Worm (Caenorhabditis elegans) whole organism, young adult: ENCODE results near the gene F55G7.3.

Source experiments
- B0336.3 ChIP-seq: fragments of 200-800 bp; sonication (Bioruptor generic); IDR thresholded peaks from 2 replicates; pipeline ENCODE4 v1.3.6; 2022; ENCODE audit warnings: missing genetic modification characterization, missing compliant biosample characterization
- C17E4.6 ChIP-seq: fragments of 200-800 bp; sonication (Bioruptor generic); IDR thresholded peaks from 2 replicates; pipeline ENCODE4 v1.3.6; 2022; ENCODE audit warnings: missing genetic modification reagents, missing genetic modification characterization, missing compliant biosample characterization
- D2030.7 ChIP-seq: fragments of 200-800 bp; sonication (Bioruptor generic); IDR thresholded peaks from 2 replicates; pipeline ENCODE4 v1.3.6; 2022; ENCODE audit warnings: missing genetic modification reagents, missing genetic modification characterization, missing compliant biosample characterization
- F10E7.11 ChIP-seq: sonication (generic microtip); optimal IDR thresholded peaks from 2 replicates; lab custom pipeline; 2017; ENCODE audit warnings: mild to moderate bottlenecking, missing genetic modification characterization, moderate library complexity, missing compliant biosample characterization
- F37B4.10 ChIP-seq: fragments of 200-800 bp; sonication (Bioruptor generic); IDR thresholded peaks from 2 replicates; pipeline ENCODE4 v1.3.6; 2022; ENCODE audit warnings: missing genetic modification characterization, missing compliant biosample characterization
- F55B11.4 ChIP-seq: sonication (generic microtip); optimal IDR thresholded peaks from 2 replicates; lab custom pipeline; 2016; ENCODE audit warnings: missing compliant biosample characterization, missing genetic modification characterization, borderline replicate concordance; ENCODE audit not compliant: insufficient read depth
- T26A5.8 ChIP-seq: sonication (generic microtip); optimal IDR thresholded peaks from 2 replicates; lab custom pipeline; 2016; ENCODE audit warnings: missing genetic modification characterization, missing compliant biosample characterization
- Y56A3A.18 ChIP-seq: fragments of 200-800 bp; sonication (Bioruptor generic); IDR thresholded peaks from 2 replicates; pipeline ENCODE4 v1.3.6; 2022; ENCODE audit warnings: missing genetic modification reagents, missing genetic modification characterization, missing compliant biosample characterization
- Y67H2A.10 ChIP-seq: fragments of 200-800 bp; sonication (Bioruptor generic); conservative IDR thresholded peaks from 2 replicates; pipeline ENCODE4 v1.3.6; 2022; ENCODE audit warnings: missing genetic modification reagents, missing genetic modification characterization, missing compliant biosample characterization
- Y79H2A.3 ChIP-seq: fragments of 200-800 bp; sonication (Bioruptor generic); conservative IDR thresholded peaks from 2 replicates; pipeline ENCODE4 v1.3.6; 2022; ENCODE audit warnings: missing genetic modification reagents, missing genetic modification characterization, missing compliant biosample characterization
- ama-1 ChIP-seq, 3 experiments: fragments of 150-350 bp in 1 of 3; sonication (generic microtip) in 2 of 3; optimal IDR thresholded peaks; 2 replicates each; lab custom pipeline; 2014 to 2018; ENCODE audit warnings: missing biosample characterization in 2 of 3, missing genetic modification characterization in 2 of 3, missing genetic modification reagents in 2 of 3
- aptf-2 ChIP-seq: fragments of 200-800 bp; sonication (Bioruptor generic); conservative IDR thresholded peaks from 2 replicates; pipeline ENCODE4 v1.3.6; 2022; ENCODE audit warnings: missing genetic modification reagents, missing genetic modification characterization, missing compliant biosample characterization
- attf-3 ChIP-seq: fragments of 200-800 bp; sonication (Bioruptor generic); conservative IDR thresholded peaks from 2 replicates; pipeline ENCODE4 v1.3.6; 2022; ENCODE audit warnings: missing genetic modification reagents, missing genetic modification characterization, missing compliant biosample characterization
- attf-6 ChIP-seq: fragments of 200-800 bp; sonication (Bioruptor generic); IDR thresholded peaks from 2 replicates; pipeline ENCODE4 v1.3.6; 2022; ENCODE audit warnings: missing genetic modification reagents, missing genetic modification characterization, missing compliant biosample characterization
- cebp-1 ChIP-seq, 2 experiments: fragments of 200-800 bp in 1 of 2; sonication (Bioruptor generic) in 1 of 2; sonication (generic microtip) in 1 of 2; IDR thresholded peaks in 1 of 2; optimal IDR thresholded peaks in 1 of 2; 2 replicates each; pipeline versions ENCODE4 v1.3.6 to Lab custom; 2017 to 2022; ENCODE audit warnings: missing compliant biosample characterization in 2 of 2, missing genetic modification characterization in 2 of 2, mild to moderate bottlenecking in 1 of 2, missing genetic modification reagents in 1 of 2, moderate library complexity in 1 of 2
- ceh-40 ChIP-seq: fragments of 200-800 bp; sonication (Bioruptor generic); IDR thresholded peaks from 2 replicates; pipeline ENCODE4 v1.3.6; 2022; ENCODE audit warnings: missing genetic modification characterization, missing compliant biosample characterization
- ceh-58 ChIP-seq: fragments of 200-800 bp; sonication (Bioruptor generic); IDR thresholded peaks from 2 replicates; pipeline ENCODE4 v1.3.6; 2022; ENCODE audit warnings: missing genetic modification characterization, missing compliant biosample characterization
- die-1 ChIP-seq: sonication (generic microtip); optimal IDR thresholded peaks from 2 replicates; lab custom pipeline; 2016; ENCODE audit warnings: missing genotype, mild to moderate bottlenecking, missing genetic modification characterization, missing compliant biosample characterization
- dox-1 ChIP-seq: fragments of 200-800 bp; sonication (Bioruptor generic); IDR thresholded peaks from 2 replicates; pipeline ENCODE4 v1.3.6; 2022; ENCODE audit warnings: missing genetic modification reagents, missing genetic modification characterization, missing compliant biosample characterization
- dpl-1 ChIP-seq: fragments of 150-350 bp; optimal IDR thresholded peaks from 2 replicates; lab custom pipeline; 2014; ENCODE audit warnings: missing biosample characterization, missing genetic modification reagents, missing genetic modification characterization
- egrh-3 ChIP-seq: fragments of 200-800 bp; sonication (Bioruptor generic); IDR thresholded peaks from 2 replicates; pipeline ENCODE4 v1.3.6; 2022; ENCODE audit warnings: missing genetic modification reagents, missing genetic modification characterization, missing compliant biosample characterization
- ekl-4 ChIP-seq: fragments of 200-800 bp; sonication (Bioruptor generic); IDR thresholded peaks from 2 replicates; pipeline ENCODE4 v1.3.6; 2022; ENCODE audit warnings: missing genetic modification reagents, missing genetic modification characterization, missing compliant biosample characterization
- fkh-3 ChIP-seq: sonication (generic microtip); optimal IDR thresholded peaks from 2 replicates; lab custom pipeline; 2016; ENCODE audit warnings: mild to moderate bottlenecking, missing genetic modification characterization, missing compliant biosample characterization
- gei-17 ChIP-seq: fragments of 200-800 bp; sonication (Bioruptor generic); optimal IDR thresholded peaks from 2 replicates; lab custom pipeline; 2018; ENCODE audit warnings: mild to moderate bottlenecking, missing genetic modification characterization, missing compliant biosample characterization
- hmg-1.2 ChIP-seq: fragments of 200-800 bp; sonication (Bioruptor generic); IDR thresholded peaks from 2 replicates; pipeline ENCODE4 v1.3.6; 2022; ENCODE audit warnings: missing genetic modification reagents, missing genetic modification characterization, missing compliant biosample characterization
- hsf-1 ChIP-seq: fragments of 200-800 bp; sonication (Bioruptor generic); IDR thresholded peaks from 2 replicates; pipeline ENCODE4 v1.3.6; 2022; ENCODE audit warnings: missing genetic modification reagents, missing genetic modification characterization, missing compliant biosample characterization
- let-526 ChIP-seq: fragments of 200-800 bp; sonication (Bioruptor generic); IDR thresholded peaks from 2 replicates; pipeline ENCODE4 v1.3.6; 2022; ENCODE audit warnings: missing genetic modification reagents, missing genetic modification characterization, missing compliant biosample characterization
- lin-35 ChIP-seq, 3 experiments: fragments of 150-350 bp in 2 of 3; sonication (generic microtip) in 1 of 3; optimal IDR thresholded peaks; 2 replicates each; lab custom pipeline; 2014 to 2018; ENCODE audit warnings: missing biosample characterization in 3 of 3, missing genetic modification characterization in 3 of 3, missing genetic modification reagents in 3 of 3
- lin-54 ChIP-seq: fragments of 200-800 bp; sonication (Bioruptor generic); optimal IDR thresholded peaks from 2 replicates; lab custom pipeline; 2018; ENCODE audit warnings: mild to moderate bottlenecking, missing genetic modification characterization, missing compliant biosample characterization
- lir-1 ChIP-seq: fragments of 200-800 bp; sonication (Bioruptor generic); conservative IDR thresholded peaks from 2 replicates; pipeline ENCODE4 v1.3.6; 2022; ENCODE audit warnings: missing genetic modification reagents, missing genetic modification characterization, missing compliant biosample characterization
- lsl-1 ChIP-seq: fragments of 200-800 bp; sonication (Bioruptor generic); optimal IDR thresholded peaks from 2 replicates; lab custom pipeline; 2018; ENCODE audit warnings: mild to moderate bottlenecking, missing genetic modification characterization, moderate library complexity, missing compliant biosample characterization
- madf-10 ChIP-seq: sonication (generic microtip); optimal IDR thresholded peaks from 2 replicates; lab custom pipeline; 2016; ENCODE audit warnings: mild to moderate bottlenecking, missing genetic modification characterization, missing compliant biosample characterization
- madf-8 ChIP-seq: fragments of 200-800 bp; sonication (Bioruptor generic); conservative IDR thresholded peaks from 2 replicates; pipeline ENCODE4 v1.3.6; 2022; ENCODE audit warnings: missing genetic modification reagents, missing genetic modification characterization, missing compliant biosample characterization
- mel-28 ChIP-seq: sonication (generic microtip); optimal IDR thresholded peaks from 2 replicates; lab custom pipeline; 2016; ENCODE audit warnings: borderline replicate concordance, mild to moderate bottlenecking, missing genetic modification characterization, missing compliant biosample characterization
- nfyb-1 ChIP-seq: fragments of 200-800 bp; sonication (Bioruptor generic); IDR thresholded peaks from 2 replicates; pipeline ENCODE4 v1.3.6; 2022; ENCODE audit warnings: missing genetic modification reagents, missing genetic modification characterization, missing compliant biosample characterization
- rcor-1 ChIP-seq: fragments of 200-800 bp; sonication (Bioruptor generic); IDR thresholded peaks from 2 replicates; pipeline ENCODE4 v1.3.6; 2022; ENCODE audit warnings: missing genetic modification reagents, missing genetic modification characterization, missing compliant biosample characterization
- rec-8 ChIP-seq, 2 experiments: sonication (generic microtip); optimal IDR thresholded peaks; 2 replicates each; lab custom pipeline; 2016; ENCODE audit warnings: mild to moderate bottlenecking in 2 of 2, missing genetic modification characterization in 2 of 2, missing genetic modification reagents in 2 of 2, missing genotype in 2 of 2, missing biosample characterization in 1 of 2, missing compliant biosample characterization in 1 of 2, moderate library complexity in 1 of 2
- sea-2 ChIP-seq: fragments of 200-800 bp; sonication (Bioruptor generic); IDR thresholded peaks from 2 replicates; pipeline ENCODE4 v1.3.6; 2022; ENCODE audit warnings: missing genetic modification characterization, missing compliant biosample characterization
- snpc-1.3 ChIP-seq: sonication (generic microtip); optimal IDR thresholded peaks from 2 replicates; lab custom pipeline; 2017; ENCODE audit warnings: missing genetic modification characterization, mild to moderate bottlenecking, missing compliant biosample characterization, antibody characterized with exemption, moderate library complexity, missing genotype, missing genetic modification reagents; ENCODE audit not compliant: insufficient read depth
- tbx-9 ChIP-seq: sonication (generic microtip); optimal IDR thresholded peaks from 2 replicates; lab custom pipeline; 2016; ENCODE audit warnings: borderline replicate concordance, missing genetic modification characterization, inconsistent platforms, missing compliant biosample characterization
- unc-62 ChIP-seq: fragments of 150-350 bp; optimal IDR thresholded peaks from 2 replicates; lab custom pipeline; 2014; ENCODE audit warnings: missing biosample characterization, missing genetic modification reagents, missing genetic modification characterization
- xnd-1 ChIP-seq: sonication (generic microtip); optimal IDR thresholded peaks from 2 replicates; lab custom pipeline; 2016; ENCODE audit warnings: missing genotype, missing genetic modification reagents, missing genetic modification characterization, missing compliant biosample characterization
- zfh-2 ChIP-seq: fragments of 200-800 bp; sonication (Bioruptor generic); conservative IDR thresholded peaks from 2 replicates; pipeline ENCODE4 v1.3.6; 2022; ENCODE audit warnings: missing genetic modification reagents, missing genetic modification characterization, missing compliant biosample characterization
- zim-3 ChIP-seq: sonication (generic microtip); optimal IDR thresholded peaks from 2 replicates; lab custom pipeline; 2017; ENCODE audit warnings: mild to moderate bottlenecking, missing genetic modification characterization, moderate library complexity, missing compliant biosample characterization
- ztf-22 ChIP-seq: fragments of 200-800 bp; sonication (Bioruptor generic); optimal IDR thresholded peaks from 2 replicates; lab custom pipeline; 2018; ENCODE audit warnings: mild to moderate bottlenecking, missing genetic modification characterization, moderate library complexity, missing compliant biosample characterization
- ztf-25 ChIP-seq: fragments of 200-800 bp; sonication (Bioruptor generic); IDR thresholded peaks from 2 replicates; pipeline ENCODE4 v1.3.6; 2022; ENCODE audit warnings: missing genetic modification reagents, missing genetic modification characterization, missing compliant biosample characterization
- ztf-6 ChIP-seq: fragments of 200-800 bp; sonication (Bioruptor generic); IDR thresholded peaks from 2 replicates; pipeline ENCODE4 v1.3.6; 2022; ENCODE audit warnings: missing genetic modification reagents, missing genetic modification characterization, missing compliant biosample characterization

The F55G7.3 gene

DNA sequence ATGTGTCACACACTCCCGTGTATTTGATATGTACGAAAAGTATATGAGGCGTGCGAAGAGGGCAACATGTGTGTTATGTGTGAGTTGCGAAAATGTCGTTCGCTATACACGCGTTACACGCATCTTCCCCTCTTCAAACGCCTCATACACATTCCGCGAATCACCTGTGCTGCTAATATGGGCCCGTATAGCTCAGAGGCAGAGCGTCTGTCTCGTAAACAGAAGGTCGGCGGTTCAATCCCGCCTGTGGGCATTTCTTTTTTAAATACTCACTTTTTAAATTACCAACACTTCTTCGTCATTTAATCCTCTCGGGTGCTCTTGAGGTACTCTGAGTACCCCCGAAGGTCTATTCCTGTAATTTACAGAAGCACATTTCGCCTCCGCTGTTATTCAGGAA lies 8.3 kb downstream of the F55G7.3 start (continued):
- TF ChIP-seq ama-1 (optimal IDR thresholded peaks at IDR 0.05; lab: Kevin White, UChicago), result no peak
- peak in 1 of 2 experiments; percentile 25 for TF ChIP-seq ama-1 (GFP tag; optimal IDR thresholded peaks at IDR 0.05; lab: Kevin White, UChicago)
- TF ChIP-seq lin-35 (GFP tag; optimal IDR thresholded peaks at IDR 0.05; lab: Kevin White, UChicago), result no peak
- no peak for TF ChIP-seq fkh-3 (tag; lab: Kevin White, UChicago)
- no peak for TF ChIP-seq F10E7.11 (tag; lab: Kevin White, UChicago)
- peak; percentile 69 for TF ChIP-seq hmg-1.2 (GFP tag; lab: Robert Waterston, UW)
- no peak for TF ChIP-seq unc-62
- TF ChIP-seq ceh-58, result no peak
- no peak for TF ChIP-seq egrh-3 (GFP tag; lab: Robert Waterston, UW)
- no peak for TF ChIP-seq B0336.3 (GFP tag; lab: Robert Waterston, UW)
- 0 out of 2 replicates have a peak, but pooled peaks have one; percentile 50 for TF ChIP-seq ceh-40 (GFP tag; lab: Robert Waterston, UW)
- TF ChIP-seq lsl-1 (GFP tag; lab: Kevin White, UChicago), result no peak
- TF ChIP-seq Y79H2A.3 (GFP tag; lab: Robert Waterston, UW), result no peak
- TF ChIP-seq lin-54 (GFP tag; lab: Kevin White, UChicago), result peak; percentile 52
- TF ChIP-seq zfh-2, result no peak
- TF ChIP-seq ztf-22 (GFP tag; lab: Kevin White, UChicago), result no peak
- no peak for TF ChIP-seq aptf-2 (GFP tag; lab: Robert Waterston, UW)
- peak; percentile 54 for TF ChIP-seq snpc-1.3
- TF ChIP-seq rcor-1, result peak; percentile 27; the same call in 1 of the 2 replicates
- peak; percentile 82; the same call in 1 of the 2 replicates for TF ChIP-seq sea-2 (GFP tag; lab: Robert Waterston, UW)
- TF ChIP-seq nfyb-1 (GFP tag; lab: Robert Waterston, UW), result peak; percentile 67
- no peak for TF ChIP-seq tbx-9 (tag; lab: Kevin White, UChicago)
- no peak for TF ChIP-seq gei-17 (GFP tag; lab: Kevin White, UChicago)
- no peak for TF ChIP-seq C17E4.6 (GFP tag; lab: Robert Waterston, UW)
- no peak for TF ChIP-seq hsf-1 (GFP tag; lab: Robert Waterston, UW)
- peak in 1 of 2 experiments; percentile 50 for TF ChIP-seq rec-8 (tag; optimal IDR thresholded peaks at IDR 0.05; lab: Kevin White, UChicago)
- no peak for TF ChIP-seq lir-1 (GFP tag; lab: Robert Waterston, UW)
- no peak for TF ChIP-seq xnd-1 (tag; lab: Kevin White, UChicago)
- peak; percentile 84 for TF ChIP-seq die-1 (tag; lab: Kevin White, UChicago)
- no peak for TF ChIP-seq madf-8 (GFP tag; lab: Robert Waterston, UW)
- TF ChIP-seq Y67H2A.10 (GFP tag; lab: Robert Waterston, UW), result no peak
- TF ChIP-seq ztf-25, result peak; percentile 78; the same call in 1 of the 2 replicates
- TF ChIP-seq F37B4.10, result no peak
- peak; percentile 63 for TF ChIP-seq attf-6 (GFP tag; lab: Robert Waterston, UW)
- TF ChIP-seq F55B11.4 (tag; lab: Kevin White, UChicago), result no peak
- no peak for TF ChIP-seq dpl-1 (GFP tag; lab: Kevin White, UChicago)
- peak; percentile 35 for TF ChIP-seq madf-10
- TF ChIP-seq Y56A3A.18 (GFP tag; lab: Robert Waterston, UW), result 0 out of 2 replicates have a peak, but pooled peaks have one; percentile 42
- TF ChIP-seq mel-28 (tag; lab: Kevin White, UChicago), result no peak
- TF ChIP-seq ztf-6, result no peak
- TF ChIP-seq D2030.7 (GFP tag; lab: Robert Waterston, UW), result peak; percentile 86
- peak; percentile 14 for TF ChIP-seq zim-3 (tag; lab: Kevin White, UChicago)
- TF ChIP-seq dox-1 (GFP tag; lab: Robert Waterston, UW), result peak; percentile 79; the same call in 1 of the 2 replicates
- no peak for TF ChIP-seq attf-3
- no peak for TF ChIP-seq T26A5.8 (tag; lab: Kevin White, UChicago)
- TF ChIP-seq let-526 (GFP tag; lab: Robert Waterston, UW), result no peak
- TF ChIP-seq cebp-1 (GFP tag; IDR thresholded peaks at IDR 0.05; lab: Robert Waterston, UW), result 0 out of 2 replicates have a peak, but pooled peaks have one; percentile 30
- no peak for TF ChIP-seq cebp-1 (tag; optimal IDR thresholded peaks at IDR 0.05; lab: Kevin White, UChicago)
- TF ChIP-seq ekl-4, result no peak
